Fruit fly (Drosophila melanogaster) whole organism, pupa: ENCODE measurements around the gene CG7120.

Experiments used
- CG10348 ChIP-seq: fragments of 200-800 bp; sonication (Bioruptor generic); IDR thresholded peaks from 2 replicates; pipeline ENCODE4 v1.3.6; 2022; ENCODE audit warnings: missing biosample characterization, missing genetic modification characterization
- CG12605 ChIP-seq: fragments of 200-800 bp; sonication (Bioruptor generic); IDR thresholded peaks from 2 replicates; pipeline ENCODE4 v1.3.6; 2022; ENCODE audit warnings: missing biosample characterization, missing genetic modification characterization
- CG13204 ChIP-seq: fragments of 200-800 bp; sonication (Bioruptor generic); optimal IDR thresholded peaks from 2 replicates; lab custom pipeline; 2018; ENCODE audit warnings: missing biosample characterization, mild to moderate bottlenecking, missing genetic modification characterization, moderate library complexity
- CG14655 ChIP-seq: fragments of 200-800 bp; sonication (Bioruptor generic); optimal IDR thresholded peaks from 3 replicates; lab custom pipeline; 2017; ENCODE audit warnings: mild to moderate bottlenecking, missing biosample characterization, missing genetic modification reagents, missing genetic modification characterization
- CG15710 ChIP-seq: fragments of 200-800 bp; sonication (Bioruptor generic); optimal IDR thresholded peaks from 2 replicates; lab custom pipeline; 2018; ENCODE audit warnings: missing biosample characterization, mild to moderate bottlenecking, missing genetic modification characterization, moderate library complexity
- CG17806 ChIP-seq: fragments of 200-800 bp; sonication (Bioruptor generic); optimal IDR thresholded peaks from 2 replicates; lab custom pipeline; 2018; ENCODE audit warnings: missing biosample characterization, mild to moderate bottlenecking, missing genetic modification characterization, moderate library complexity
- CG32121 ChIP-seq: fragments of 200-800 bp; sonication (Bioruptor generic); IDR thresholded peaks from 2 replicates; pipeline ENCODE4 v1.3.6; 2022; ENCODE audit warnings: missing biosample characterization, missing genetic modification characterization
- CG34367 ChIP-seq: fragments of 200-800 bp; sonication (Bioruptor generic); optimal IDR thresholded peaks from 2 replicates; lab custom pipeline; 2018; ENCODE audit warnings: missing biosample characterization, mild to moderate bottlenecking, missing genetic modification characterization
- CG4496 ChIP-seq: fragments of 200-800 bp; sonication (Bioruptor generic); IDR thresholded peaks from 3 replicates; pipeline ENCODE4 v1.3.6; 2022; ENCODE audit warnings: missing biosample characterization, missing genetic modification characterization
- CG8159 ChIP-seq: fragments of 200-800 bp; sonication (Bioruptor generic); optimal IDR thresholded peaks from 3 replicates; lab custom pipeline; 2018; ENCODE audit warnings: missing biosample characterization, mild to moderate bottlenecking, missing genetic modification characterization, moderate library complexity
- CG8301 ChIP-seq: fragments of 200-800 bp; sonication (Bioruptor generic); optimal IDR thresholded peaks from 2 replicates; lab custom pipeline; 2018; ENCODE audit warnings: missing biosample characterization, mild to moderate bottlenecking, missing genetic modification characterization
- CG9948 ChIP-seq: fragments of 200-800 bp; sonication (Bioruptor generic); optimal IDR thresholded peaks from 2 replicates; lab custom pipeline; 2018; ENCODE audit warnings: missing biosample characterization, mild to moderate bottlenecking, missing genetic modification characterization, moderate library complexity
- D1 ChIP-seq: fragments of 200-800 bp; sonication (Bioruptor generic); optimal IDR thresholded peaks from 2 replicates; lab custom pipeline; 2018; ENCODE audit warnings: missing biosample characterization, mild to moderate bottlenecking, missing genetic modification characterization, moderate library complexity
- EcR ChIP-seq: fragments of 200-800 bp; sonication (Bioruptor generic); optimal IDR thresholded peaks from 3 replicates; lab custom pipeline; 2019; ENCODE audit warnings: missing biosample characterization, missing genetic modification characterization, mild to moderate bottlenecking, moderate library complexity, missing genetic modification reagents
- Ets98B ChIP-seq: fragments of 200-800 bp; sonication (Bioruptor generic); IDR thresholded peaks from 2 replicates; pipeline ENCODE4 v1.3.6; 2022; ENCODE audit warnings: missing biosample characterization, missing genetic modification characterization
- Pif1A ChIP-seq: fragments of 200-800 bp; sonication (Bioruptor generic); optimal IDR thresholded peaks from 3 replicates; lab custom pipeline; 2016; ENCODE audit warnings: missing biosample characterization, missing genetic modification characterization
- Pif1B ChIP-seq: fragments of 200-800 bp; sonication (Bioruptor generic); optimal IDR thresholded peaks from 3 replicates; lab custom pipeline; 2016; ENCODE audit warnings: missing biosample characterization, missing genetic modification characterization
- Snoo ChIP-seq: fragments of 200-800 bp; sonication (Bioruptor generic); optimal IDR thresholded peaks from 3 replicates; lab custom pipeline; 2017; ENCODE audit warnings: missing biosample characterization, mild to moderate bottlenecking, missing genetic modification characterization, inconsistent platforms
- fd96Ca ChIP-seq: fragments of 200-800 bp; sonication (Bioruptor generic); IDR thresholded peaks from 3 replicates; pipeline ENCODE4 v1.3.6; 2022; ENCODE audit warnings: missing biosample characterization, missing genetic modification characterization
- gl ChIP-seq: fragments of 200-800 bp; sonication (Bioruptor generic); optimal IDR thresholded peaks from 2 replicates; lab custom pipeline; 2018; ENCODE audit warnings: missing biosample characterization, mild to moderate bottlenecking, missing genetic modification characterization
- rn ChIP-seq: fragments of 200-800 bp; sonication (Bioruptor generic); IDR thresholded peaks from 2 replicates; pipeline ENCODE4 v1.3.6; 2022; ENCODE audit warnings: missing biosample characterization, missing genetic modification characterization

Gene CG7120

dm6 chr3L:8418984-8419383, 23.2 kb downstream of the CG7120 start:
- TF ChIP-seq CG13204 (GFP tag; lab: Kevin White, UChicago) = no peak
- TF ChIP-seq CG34367 (tag; lab: Kevin White, UChicago) = peak; percentile 69
- TF ChIP-seq CG9948 (tag; lab: Kevin White, UChicago) = peak; percentile 74
- peak; percentile 96 for TF ChIP-seq fd96Ca
- TF ChIP-seq Ets98B = peak; percentile 94
- peak; percentile 92 for TF ChIP-seq CG14655 (GFP tag; lab: Kevin White, UChicago)
- peak; percentile 76 for TF ChIP-seq CG17806 (tag; lab: Kevin White, UChicago)
- peak; percentile 92 for TF ChIP-seq CG8301 (tag; lab: Kevin White, UChicago)
- peak; percentile 71 for TF ChIP-seq CG8159
- peak; percentile 84 for TF ChIP-seq rn
- no peak for TF ChIP-seq EcR
- peak; percentile 94 for TF ChIP-seq CG32121
- TF ChIP-seq Snoo (tag; lab: Kevin White, UChicago) = peak; percentile 38
- TF ChIP-seq CG4496 = peak; percentile 96
- TF ChIP-seq gl (tag; lab: Kevin White, UChicago) = peak; percentile 35
- peak; percentile 33; the same call in 1 of the 2 replicates for TF ChIP-seq CG10348 (GFP tag; lab: Robert Waterston, UW)
- TF ChIP-seq CG12605 (GFP tag; lab: Robert Waterston, UW) = peak; percentile 86
- peak; percentile 88 for TF ChIP-seq Pif1A (GFP tag; lab: Kevin White, UChicago)
- TF ChIP-seq CG15710 = peak; percentile 67
- TF ChIP-seq D1 (tag; lab: Kevin White, UChicago) = no peak
- peak; percentile 74 for TF ChIP-seq Pif1B (GFP tag; lab: Kevin White, UChicago)

- TF ChIP-seq CG14655 (GFP tag; lab: Kevin White, UChicago) (no peak), CG34367 (tag; lab: Kevin White, UChicago) (no peak), gl (tag; lab: Kevin White, UChicago) (no peak), CG10348 (GFP tag; lab: Robert Waterston, UW) (no peak), Pif1B (GFP tag; lab: Kevin White, UChicago) (no peak), rn (no peak), CG13204 (GFP tag; lab: Kevin White, UChicago) (no peak), CG4496 (no peak), fd96Ca (no peak), CG12605 (GFP tag; lab: Robert Waterston, UW) (no peak), CG8301 (tag; lab: Kevin White, UChicago) (no peak), CG8159 (no peak), CG15710 (no peak), CG32121 (no peak)
- TF ChIP-seq, all 21 proteins: peak for 0
These were observed 23.9 kb downstream of the CG7120 start for dm6 chr3L:8419622-8420176.

- TF ChIP-seq EcR (peak; percentile 32), CG13204 (GFP tag; lab: Kevin White, UChicago) (no peak)
These were observed 25.6 kb downstream of the CG7120 start for dm6 chr3L:8421361-8421760.

- TF ChIP-seq CG8301 (tag; lab: Kevin White, UChicago) = peak; percentile 16
- TF ChIP-seq CG17806 (tag; lab: Kevin White, UChicago) = no peak
- TF ChIP-seq Pif1A (GFP tag; lab: Kevin White, UChicago) = peak; percentile 10
- TF ChIP-seq fd96Ca = no peak
- no peak; the same call in 1 of the 2 replicates for TF ChIP-seq Ets98B
- TF ChIP-seq CG4496 = 0 out of 3 replicates have a peak, but pooled peaks have one; percentile 20
- TF ChIP-seq CG8159 = peak; percentile 3
- TF ChIP-seq gl (tag; lab: Kevin White, UChicago) = peak; percentile 63
- TF ChIP-seq CG15710 = no peak
- peak; percentile 46 for TF ChIP-seq CG14655 (GFP tag; lab: Kevin White, UChicago)
- no peak for TF ChIP-seq rn
- no peak for TF ChIP-seq CG10348 (GFP tag; lab: Robert Waterston, UW)
- no peak for TF ChIP-seq CG34367 (tag; lab: Kevin White, UChicago)
- no peak for TF ChIP-seq CG9948 (tag; lab: Kevin White, UChicago)
- peak; percentile 24; the same call in 1 of the 2 replicates for TF ChIP-seq CG12605 (GFP tag; lab: Robert Waterston, UW)
- TF ChIP-seq CG13204 (GFP tag; lab: Kevin White, UChicago) = no peak
These were observed 26.2 kb downstream of the CG7120 start, which contains the start of gene CG32354 for dm6 chr3L:8421808-8422586. Gene CG32354 (minus strand): TSS chr3L:8422205.

dm6 chr3L:8423156-8423555, 27.4 kb downstream of the CG7120 start:
- TF ChIP-seq CG14655 (GFP tag; lab: Kevin White, UChicago) = no peak
- peak; percentile 18 for TF ChIP-seq D1 (tag; lab: Kevin White, UChicago)
- peak; percentile 20 for TF ChIP-seq Pif1B (GFP tag; lab: Kevin White, UChicago)
- TF ChIP-seq fd96Ca = no peak
- no peak for TF ChIP-seq EcR
- TF ChIP-seq CG4496 = no peak
- peak; percentile 15 for TF ChIP-seq CG17806 (tag; lab: Kevin White, UChicago)
- no peak for TF ChIP-seq Snoo (tag; lab: Kevin White, UChicago)
- TF ChIP-seq CG10348 (GFP tag; lab: Robert Waterston, UW) = no peak
- TF ChIP-seq CG8301 (tag; lab: Kevin White, UChicago) = peak; percentile 24
- peak; percentile 40 for TF ChIP-seq CG8159
- TF ChIP-seq CG32121 = no peak
- no peak for TF ChIP-seq CG12605 (GFP tag; lab: Robert Waterston, UW)
- no peak for TF ChIP-seq CG13204 (GFP tag; lab: Kevin White, UChicago)
- TF ChIP-seq Pif1A (GFP tag; lab: Kevin White, UChicago) = no peak
- TF ChIP-seq CG34367 (tag; lab: Kevin White, UChicago) = no peak
- TF ChIP-seq CG15710 = peak; percentile 21
- peak; percentile 7 for TF ChIP-seq CG9948 (tag; lab: Kevin White, UChicago)
